Fruit fly (Drosophila melanogaster): ENCODE data around the gene Pli.

dm6 chr3R:23827093-23827492 is 62.8 kb downstream of the Pli start:
- no peak for TF ChIP-seq CG14860 (GFP tag; IDR thresholded peaks at IDR 0.05; ENCODE audit: partially characterized antibody)
- no peak for TF ChIP-seq h (optimal IDR thresholded peaks at IDR 0.05)
- TF ChIP-seq CG2875 (GFP tag; optimal IDR thresholded peaks at IDR 0.05): no peak
- TF ChIP-seq zen2 (GFP tag; IDR thresholded peaks at IDR 0.05; ENCODE audit: partially characterized antibody): no peak
- no peak for TF ChIP-seq CG14014 (GFP tag; IDR thresholded peaks at IDR 0.05)
- TF ChIP-seq cato (GFP tag; optimal IDR thresholded peaks at IDR 0.05; ENCODE audit: borderline replicate concordance): no peak
- no peak for TF ChIP-seq CG2120 (GFP tag; optimal IDR thresholded peaks at IDR 0.05)
- TF ChIP-seq pan (optimal IDR thresholded peaks at IDR 0.05): no peak
- TF ChIP-seq pan (GFP tag; optimal IDR thresholded peaks at IDR 0.05 in 1 of 2, IDR thresholded peaks at IDR 0.05 in 1 of 2): no peak
- TF ChIP-seq sisA (GFP tag; IDR thresholded peaks at IDR 0.05): no peak
- no peak for TF ChIP-seq fd3F (GFP tag; optimal IDR thresholded peaks at IDR 0.05)
- no peak for TF ChIP-seq GATAe (GFP tag; conservative IDR thresholded peaks at IDR 0.05)
- TF ChIP-seq Hr51 (GFP tag; optimal IDR thresholded peaks at IDR 0.05): no peak
- no peak for TF ChIP-seq CG17568 (GFP tag; optimal IDR thresholded peaks at IDR 0.05)

All from whole organism, embryonic.